Worm (Caenorhabditis elegans) whole organism, young adult: ENCODE measurements around the gene lin-2.

Source experiments
- B0019.2 ChIP-seq: fragments of 200-800 bp; sonication (Bioruptor generic); conservative IDR thresholded peaks from 2 replicates; pipeline ENCODE4 v1.3.6; 2022; ENCODE audit warnings: missing genetic modification reagents, missing genetic modification characterization, missing compliant biosample characterization
- B0035.1 ChIP-seq: sonication (generic microtip); optimal IDR thresholded peaks from 2 replicates; lab custom pipeline; 2016; ENCODE audit warnings: missing genetic modification characterization, mild to moderate bottlenecking, missing compliant biosample characterization, missing genotype, missing genetic modification reagents
- F52B5.7 ChIP-seq: sonication (generic microtip); optimal IDR thresholded peaks from 2 replicates; lab custom pipeline; 2016; ENCODE audit warnings: mild to moderate bottlenecking, missing genetic modification characterization, missing compliant biosample characterization
- T26A5.8 ChIP-seq: sonication (generic microtip); optimal IDR thresholded peaks from 2 replicates; lab custom pipeline; 2016; ENCODE audit warnings: missing genetic modification characterization, missing compliant biosample characterization
- Y53F4B.3 ChIP-seq: fragments of 200-800 bp; sonication (Bioruptor generic); IDR thresholded peaks from 2 replicates; pipeline ENCODE4 v1.3.6; 2022; ENCODE audit warnings: missing genetic modification reagents, missing genetic modification characterization, missing compliant biosample characterization
- Y53G8AR.9 ChIP-seq: fragments of 200-800 bp; sonication (Bioruptor generic); conservative IDR thresholded peaks from 2 replicates; pipeline ENCODE4 v1.3.6; 2022; ENCODE audit warnings: missing genetic modification reagents, missing genetic modification characterization, missing compliant biosample characterization
- Y67H2A.10 ChIP-seq: fragments of 200-800 bp; sonication (Bioruptor generic); conservative IDR thresholded peaks from 2 replicates; pipeline ENCODE4 v1.3.6; 2022; ENCODE audit warnings: missing genetic modification reagents, missing genetic modification characterization, missing compliant biosample characterization
- Y95B8A.8 ChIP-seq: fragments of 200-800 bp; sonication (Bioruptor generic); IDR thresholded peaks from 2 replicates; pipeline ENCODE4 v1.3.6; 2022; ENCODE audit warnings: missing genetic modification reagents, missing genetic modification characterization, missing compliant biosample characterization
- ccch-3 ChIP-seq: fragments of 200-800 bp; sonication (Bioruptor generic); optimal IDR thresholded peaks from 2 replicates; lab custom pipeline; 2018; ENCODE audit warnings: mild to moderate bottlenecking, missing genetic modification characterization, missing compliant biosample characterization
- ceh-100 ChIP-seq: fragments of 200-800 bp; sonication (Bioruptor generic); IDR thresholded peaks from 2 replicates; pipeline ENCODE4 v1.3.6; 2022; ENCODE audit warnings: missing genetic modification reagents, missing genetic modification characterization, missing compliant biosample characterization
- ceh-91 ChIP-seq: fragments of 200-800 bp; sonication (Bioruptor generic); IDR thresholded peaks from 2 replicates; pipeline ENCODE4 v1.3.6; 2022; ENCODE audit warnings: missing genetic modification reagents, missing genetic modification characterization, missing compliant biosample characterization
- chd-7 ChIP-seq: sonication (generic microtip); optimal IDR thresholded peaks from 2 replicates; lab custom pipeline; 2016; ENCODE audit warnings: mild to moderate bottlenecking, missing genetic modification characterization, moderate library complexity, missing compliant biosample characterization
- dpl-1 ChIP-seq: fragments of 150-350 bp; optimal IDR thresholded peaks from 2 replicates; lab custom pipeline; 2014; ENCODE audit warnings: missing biosample characterization, missing genetic modification reagents, missing genetic modification characterization
- efl-1 ChIP-seq: fragments of 150-350 bp; optimal IDR thresholded peaks from 2 replicates; lab custom pipeline; 2014; ENCODE audit warnings: missing biosample characterization, missing genetic modification reagents, missing genetic modification characterization
- egrh-3 ChIP-seq: fragments of 200-800 bp; sonication (Bioruptor generic); IDR thresholded peaks from 2 replicates; pipeline ENCODE4 v1.3.6; 2022; ENCODE audit warnings: missing genetic modification reagents, missing genetic modification characterization, missing compliant biosample characterization
- ets-4 ChIP-seq: fragments of 200-800 bp; sonication (Bioruptor generic); optimal IDR thresholded peaks from 2 replicates; lab custom pipeline; 2018; ENCODE audit warnings: mild to moderate bottlenecking, missing genetic modification characterization, missing compliant biosample characterization
- fkh-3 ChIP-seq: sonication (generic microtip); optimal IDR thresholded peaks from 2 replicates; lab custom pipeline; 2016; ENCODE audit warnings: mild to moderate bottlenecking, missing genetic modification characterization, missing compliant biosample characterization
- him-1 ChIP-seq: sonication (generic microtip); optimal IDR thresholded peaks from 2 replicates; lab custom pipeline; 2016; ENCODE audit warnings: missing genotype, missing genetic modification reagents, missing genetic modification characterization, missing compliant biosample characterization
- hmg-1.2 ChIP-seq: fragments of 200-800 bp; sonication (Bioruptor generic); IDR thresholded peaks from 2 replicates; pipeline ENCODE4 v1.3.6; 2022; ENCODE audit warnings: missing genetic modification reagents, missing genetic modification characterization, missing compliant biosample characterization
- hmg-20 ChIP-seq: fragments of 200-800 bp; sonication (Bioruptor generic); IDR thresholded peaks from 2 replicates; pipeline ENCODE4 v1.3.6; 2022; ENCODE audit warnings: missing genetic modification reagents, missing genetic modification characterization, missing compliant biosample characterization
- hrde-1 ChIP-seq: sonication (generic microtip); optimal IDR thresholded peaks from 2 replicates; lab custom pipeline; 2016; ENCODE audit warnings: missing genetic modification characterization, mild to moderate bottlenecking, missing compliant biosample characterization, moderate library complexity, missing genotype, missing genetic modification reagents, borderline replicate concordance
- hsf-1 ChIP-seq: fragments of 200-800 bp; sonication (Bioruptor generic); IDR thresholded peaks from 2 replicates; pipeline ENCODE4 v1.3.6; 2022; ENCODE audit warnings: missing genetic modification reagents, missing genetic modification characterization, missing compliant biosample characterization
- lin-35 ChIP-seq, 3 experiments: fragments of 150-350 bp in 2 of 3; sonication (generic microtip) in 1 of 3; optimal IDR thresholded peaks; 2 replicates each; lab custom pipeline; 2014 to 2018; ENCODE audit warnings: missing biosample characterization in 3 of 3, missing genetic modification characterization in 3 of 3, missing genetic modification reagents in 3 of 3
- lin-40 ChIP-seq: sonication (generic microtip); optimal IDR thresholded peaks from 2 replicates; lab custom pipeline; 2016; ENCODE audit warnings: missing genetic modification characterization, mild to moderate bottlenecking, missing compliant biosample characterization, missing genotype, missing genetic modification reagents
- mxl-1 ChIP-seq: sonication (generic microtip); optimal IDR thresholded peaks from 2 replicates; lab custom pipeline; 2016; ENCODE audit warnings: missing genetic modification characterization, missing compliant biosample characterization
- nfya-1 ChIP-seq: sonication (generic microtip); optimal IDR thresholded peaks from 2 replicates; lab custom pipeline; 2017; ENCODE audit warnings: antibody characterized with exemption, missing compliant biosample characterization, missing genetic modification characterization, borderline replicate concordance; ENCODE audit not compliant: insufficient read depth
- nfya-2 ChIP-seq: fragments of 200-800 bp; sonication (Bioruptor generic); IDR thresholded peaks from 2 replicates; pipeline ENCODE4 v1.3.6; 2022; ENCODE audit warnings: missing genetic modification reagents, missing genetic modification characterization, missing compliant biosample characterization
- pbrm-1 ChIP-seq: fragments of 200-800 bp; sonication (Bioruptor generic); IDR thresholded peaks from 2 replicates; pipeline ENCODE4 v1.3.6; 2022; ENCODE audit warnings: missing genetic modification reagents, missing genetic modification characterization, missing compliant biosample characterization
- rcor-1 ChIP-seq: fragments of 200-800 bp; sonication (Bioruptor generic); IDR thresholded peaks from 2 replicates; pipeline ENCODE4 v1.3.6; 2022; ENCODE audit warnings: missing genetic modification reagents, missing genetic modification characterization, missing compliant biosample characterization
- rec-8 ChIP-seq, 2 experiments: sonication (generic microtip); optimal IDR thresholded peaks; 2 replicates each; lab custom pipeline; 2016; ENCODE audit warnings: mild to moderate bottlenecking in 2 of 2, missing genetic modification characterization in 2 of 2, missing genetic modification reagents in 2 of 2, missing genotype in 2 of 2, missing biosample characterization in 1 of 2, missing compliant biosample characterization in 1 of 2, moderate library complexity in 1 of 2
- rpc-1 ChIP-seq, 2 experiments: fragments of 150-350 bp in 1 of 2; sonication (generic microtip) in 1 of 2; optimal IDR thresholded peaks; 2 replicates each; lab custom pipeline; 2014 to 2018; ENCODE audit warnings: missing biosample characterization in 1 of 2, missing genetic modification characterization in 1 of 2, missing genetic modification reagents in 1 of 2, missing genotype in 1 of 2
- snpc-1.1 ChIP-seq: sonication (generic microtip); optimal IDR thresholded peaks from 2 replicates; lab custom pipeline; 2017; ENCODE audit warnings: missing genetic modification characterization, mild to moderate bottlenecking, missing compliant biosample characterization, antibody characterized with exemption, moderate library complexity, missing genotype, missing genetic modification reagents; ENCODE audit not compliant: insufficient read depth
- somi-1 ChIP-seq: fragments of 200-800 bp; sonication (Bioruptor generic); optimal IDR thresholded peaks from 2 replicates; lab custom pipeline; 2018; ENCODE audit warnings: mild to moderate bottlenecking, missing genetic modification characterization, missing compliant biosample characterization
- tlf-1 ChIP-seq: fragments of 200-800 bp; sonication (Bioruptor generic); optimal IDR thresholded peaks from 2 replicates; lab custom pipeline; 2018; ENCODE audit warnings: mild to moderate bottlenecking, missing genetic modification characterization, missing compliant biosample characterization
- unc-130 ChIP-seq: sonication (generic microtip); optimal IDR thresholded peaks from 2 replicates; lab custom pipeline; 2016; ENCODE audit warnings: missing genetic modification reagents, missing genetic modification characterization, missing compliant biosample characterization
- unc-62 ChIP-seq: fragments of 150-350 bp; optimal IDR thresholded peaks from 2 replicates; lab custom pipeline; 2014; ENCODE audit warnings: missing biosample characterization, missing genetic modification reagents, missing genetic modification characterization
- zfh-2 ChIP-seq: fragments of 200-800 bp; sonication (Bioruptor generic); conservative IDR thresholded peaks from 2 replicates; pipeline ENCODE4 v1.3.6; 2022; ENCODE audit warnings: missing genetic modification reagents, missing genetic modification characterization, missing compliant biosample characterization
- zim-3 ChIP-seq: sonication (generic microtip); optimal IDR thresholded peaks from 2 replicates; lab custom pipeline; 2017; ENCODE audit warnings: mild to moderate bottlenecking, missing genetic modification characterization, moderate library complexity, missing compliant biosample characterization
- ztf-18 ChIP-seq: sonication (generic microtip); optimal IDR thresholded peaks from 2 replicates; lab custom pipeline; 2016; ENCODE audit warnings: missing genotype, mild to moderate bottlenecking, missing genetic modification characterization, missing compliant biosample characterization
- ztf-26 ChIP-seq: sonication (generic microtip); optimal IDR thresholded peaks from 2 replicates; lab custom pipeline; 2017; ENCODE audit warnings: missing genetic modification characterization, missing compliant biosample characterization

lin-2 gene

DNA sequence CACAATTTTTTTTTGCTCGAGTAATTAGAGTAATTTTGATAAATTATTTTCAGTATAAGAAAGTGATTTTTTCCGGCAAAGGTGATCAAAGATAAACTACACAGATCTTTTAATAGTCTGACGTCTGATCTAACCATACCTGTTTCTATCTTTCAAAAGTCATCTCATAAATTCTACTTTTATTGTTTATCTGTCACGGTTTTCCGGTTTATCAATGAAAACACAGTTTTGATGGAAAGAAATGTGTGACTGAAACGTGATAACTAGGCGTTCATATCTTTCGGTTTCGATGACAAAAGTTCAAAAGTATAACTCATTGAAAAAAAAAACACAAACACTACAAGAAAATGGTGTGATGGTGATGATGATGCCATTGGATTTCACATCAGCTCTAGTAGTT, 8.7 kb upstream of the lin-2 start:
- TF ChIP-seq rpc-1 (optimal IDR thresholded peaks at IDR 0.05; lab: Kevin White, UChicago) (no peak), rpc-1 (tag; optimal IDR thresholded peaks at IDR 0.05; lab: Kevin White, UChicago) (no peak), tlf-1 (no peak), somi-1 (GFP tag; lab: Kevin White, UChicago) (peak; percentile 30), Y67H2A.10 (GFP tag; lab: Robert Waterston, UW) (no peak), rcor-1 (GFP tag; lab: Robert Waterston, UW) (no peak), mxl-1 (tag; lab: Kevin White, UChicago) (no peak), B0035.1 (tag; lab: Kevin White, UChicago) (no peak), lin-40 (peak; percentile 47)

DNA sequence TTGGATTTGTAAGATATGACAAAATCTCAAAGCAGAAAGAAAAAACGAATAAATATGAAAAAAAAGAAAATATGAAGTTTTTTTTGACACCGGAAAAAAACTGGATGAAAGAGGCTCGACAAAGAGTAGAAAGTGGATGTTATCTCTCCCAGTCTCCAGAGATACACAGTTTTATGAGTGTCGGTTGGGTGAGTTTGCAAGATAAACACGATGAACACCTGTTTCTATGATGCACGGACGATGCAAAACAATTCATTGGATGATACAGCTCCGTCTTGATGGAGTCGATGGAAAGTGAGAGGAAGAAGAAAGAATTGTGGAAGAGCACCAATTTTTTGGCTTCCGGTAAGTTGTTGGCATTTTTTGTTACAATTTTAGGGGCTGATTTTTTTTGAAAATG, 2.0 kb upstream of the lin-2 start:
- TF ChIP-seq ccch-3 (no peak), Y53G8AR.9 (no peak), ceh-100 (no peak), snpc-1.1 (tag; lab: Kevin White, UChicago) (no peak), chd-7 (tag; lab: Kevin White, UChicago) (no peak), hmg-1.2 (no peak), egrh-3 (GFP tag; lab: Robert Waterston, UW) (no peak)

DNA sequence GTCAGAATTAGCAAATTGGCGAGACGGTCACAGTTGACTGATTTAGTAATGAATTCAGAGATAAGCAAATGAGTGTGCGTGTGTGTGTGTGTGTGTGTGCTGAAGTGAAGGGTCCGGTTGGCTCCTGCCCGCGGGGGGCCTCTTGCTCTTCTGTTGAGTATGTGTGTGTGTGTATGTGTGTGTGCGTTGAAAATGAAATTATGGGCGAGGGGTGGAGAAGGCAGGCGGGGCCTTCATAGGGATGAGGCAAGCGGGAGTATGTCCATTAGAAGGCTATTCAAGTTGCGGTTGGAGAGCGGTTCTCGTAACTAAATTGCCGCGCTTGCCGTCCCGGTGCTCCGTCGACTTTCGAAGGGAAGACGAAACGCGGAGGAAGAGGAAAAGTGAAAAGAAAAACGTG, 6.5 kb downstream of the lin-2 start:
- TF ChIP-seq ztf-18 (no peak), zfh-2 (GFP tag; lab: Robert Waterston, UW) (peak; percentile 69)

DNA sequence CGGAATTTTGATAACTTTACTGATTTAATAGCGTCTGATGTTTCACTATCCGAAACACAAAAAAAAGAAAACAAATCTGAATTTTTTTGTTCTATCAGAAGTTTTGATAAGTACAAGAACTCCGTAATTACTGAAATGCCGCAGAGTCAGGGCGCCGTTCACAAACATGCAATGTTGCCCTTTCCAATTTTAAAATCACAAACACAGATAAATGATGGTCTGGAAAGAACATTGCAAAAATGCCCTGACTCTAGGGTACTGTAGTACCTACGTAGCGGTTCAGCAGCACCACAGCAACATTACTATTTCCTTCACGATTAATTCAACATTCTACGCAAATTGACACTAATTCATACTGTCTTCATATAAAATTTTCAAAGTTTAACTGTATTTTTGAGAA, 7.2 kb downstream of the lin-2 start:
- TF ChIP-seq T26A5.8: no peak
- TF ChIP-seq lin-35 (GFP tag; optimal IDR thresholded peaks at IDR 0.05; lab: Kevin White, UChicago): no peak
- no peak for TF ChIP-seq B0035.1 (tag; lab: Kevin White, UChicago)
- no peak for TF ChIP-seq rpc-1 (optimal IDR thresholded peaks at IDR 0.05; lab: Kevin White, UChicago)
- no peak for TF ChIP-seq rpc-1 (tag; optimal IDR thresholded peaks at IDR 0.05; lab: Kevin White, UChicago)

DNA sequence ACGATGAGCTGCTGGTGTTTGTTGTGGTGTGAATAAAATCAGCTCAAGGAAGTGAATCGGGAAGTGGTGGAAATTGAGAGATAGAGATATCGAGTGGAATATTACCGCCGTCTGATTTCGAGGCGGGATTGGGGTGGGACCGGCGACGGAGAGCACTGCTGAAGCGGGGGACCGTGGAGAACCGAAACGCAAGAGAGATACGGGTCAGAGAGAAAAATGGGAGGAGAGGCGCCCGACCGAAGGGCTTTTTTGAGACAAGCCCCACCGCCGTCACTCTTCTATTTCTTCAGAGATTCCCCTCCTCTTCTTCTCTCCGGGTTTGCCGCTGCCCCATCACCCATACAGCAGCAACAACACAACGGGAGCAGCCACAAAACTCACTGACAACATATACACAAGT, 7.8 kb downstream of the lin-2 start:
- TF ChIP-seq egrh-3 (GFP tag; lab: Robert Waterston, UW) (peak; percentile 53; the same call in 1 of the 2 replicates), Y95B8A.8 (GFP tag; lab: Robert Waterston, UW) (no peak), rec-8 (tag; optimal IDR thresholded peaks at IDR 0.05; lab: Kevin White, UChicago) (no peak), chd-7 (tag; lab: Kevin White, UChicago) (no peak), pbrm-1 (GFP tag; lab: Robert Waterston, UW) (no peak), him-1 (tag; lab: Kevin White, UChicago) (no peak), B0019.2 (GFP tag; lab: Robert Waterston, UW) (no peak), ztf-26 (tag; lab: Kevin White, UChicago) (no peak), F52B5.7 (no peak), unc-130 (GFP tag; lab: Kevin White, UChicago) (no peak), somi-1 (GFP tag; lab: Kevin White, UChicago) (no peak), zfh-2 (GFP tag; lab: Robert Waterston, UW) (peak; percentile 81)

DNA sequence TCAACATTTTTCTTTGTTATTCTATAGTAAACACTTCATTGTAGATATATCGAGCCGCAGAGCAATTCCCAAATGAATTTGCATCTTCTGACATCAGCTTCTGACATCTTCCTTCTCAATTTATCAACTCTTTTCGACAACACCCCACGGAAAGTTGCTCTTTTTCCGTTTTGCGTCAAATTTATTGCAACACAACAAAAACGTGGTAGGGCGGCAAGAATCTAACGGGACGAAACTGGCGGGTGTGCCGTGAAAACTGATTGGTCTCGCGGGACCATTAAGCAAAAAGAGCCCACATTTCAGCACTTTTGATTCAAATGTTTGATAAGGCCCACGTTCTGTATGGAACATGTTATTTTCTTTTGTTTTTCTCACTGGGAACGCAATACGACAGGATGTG, 9.1 kb downstream of the lin-2 start:
- no peak for TF ChIP-seq Y53F4B.3
- TF ChIP-seq ceh-91: no peak
- TF ChIP-seq nfya-2: no peak
- no peak for TF ChIP-seq zfh-2 (GFP tag; lab: Robert Waterston, UW)
- no peak for TF ChIP-seq unc-62 (GFP tag; lab: Kevin White, UChicago)
- no peak for TF ChIP-seq rcor-1 (GFP tag; lab: Robert Waterston, UW)
- no peak for TF ChIP-seq nfya-1
- TF ChIP-seq hmg-20 (GFP tag; lab: Robert Waterston, UW): no peak
- TF ChIP-seq efl-1: no peak
- TF ChIP-seq dpl-1 (GFP tag; lab: Kevin White, UChicago): no peak
- no peak for TF ChIP-seq ets-4 (GFP tag; lab: Kevin White, UChicago)
- no peak for TF ChIP-seq ceh-100
- TF ChIP-seq hrde-1 (tag; lab: Kevin White, UChicago): no peak
- no peak for TF ChIP-seq hsf-1
- no peak for TF ChIP-seq fkh-3 (tag; lab: Kevin White, UChicago)
- TF ChIP-seq zim-3 (tag; lab: Kevin White, UChicago): no peak
